Worm (Caenorhabditis elegans): Measurements from ENCODE around the gene cid-1.

Gene cid-1

DNA sequence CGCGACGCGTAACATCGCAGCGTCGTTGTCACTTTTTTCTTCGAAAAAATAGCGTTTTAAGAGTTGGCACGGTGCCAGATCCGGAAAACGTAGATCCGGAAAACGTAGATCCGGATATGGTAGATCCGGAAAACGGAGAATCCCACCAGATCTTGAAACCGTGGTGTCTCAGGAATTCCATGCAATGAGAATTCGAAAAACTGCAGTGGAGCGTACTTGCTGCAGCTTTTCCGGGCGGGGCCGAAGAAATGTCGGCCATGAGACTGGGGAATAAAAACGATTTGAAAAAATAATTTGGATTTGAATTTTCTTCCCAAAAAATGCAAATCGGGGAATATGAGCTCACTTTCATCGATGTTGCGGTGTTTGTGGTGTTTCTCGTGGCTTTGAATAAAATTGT is 1.3 kb upstream of the cid-1 start, which contains the start of gene K10D2.5:
K10D2.5 (plus strand) TSS at position 251 of the 400 bp plus-strand sequence.
- TF ChIP-seq mml-1 (tag; optimal IDR thresholded peaks at IDR 0.05) (no peak), fkh-10 (GFP tag; optimal IDR thresholded peaks at IDR 0.05) (peak; percentile 69), elt-1 (tag; optimal IDR thresholded peaks at IDR 0.05) (no peak), lin-39 (tag; optimal IDR thresholded peaks at IDR 0.05) (peak; percentile 95), lsy-12 (tag; optimal IDR thresholded peaks at IDR 0.05) (peak; percentile 85), pqm-1 (tag; optimal IDR thresholded peaks at IDR 0.05) (peak; percentile 58), nhr-28 (tag; optimal IDR thresholded peaks at IDR 0.05) (no peak), ceh-9 (tag; optimal IDR thresholded peaks at IDR 0.05) (no peak), elt-2 (tag; optimal IDR thresholded peaks at IDR 0.05) (peak; percentile 55), snpc-4 (tag; optimal IDR thresholded peaks at IDR 0.05) (peak; percentile 89), tbx-2 (tag; optimal IDR thresholded peaks at IDR 0.05) (peak; percentile 14), R02D3.7 (tag; optimal IDR thresholded peaks at IDR 0.05) (peak; percentile 84), fos-1 (tag; optimal IDR thresholded peaks at IDR 0.05) (no peak), nhr-67 (tag; optimal IDR thresholded peaks at IDR 0.05) (no peak), aly-2 (tag; optimal IDR thresholded peaks at IDR 0.05) (no peak), ceh-82 (tag; optimal IDR thresholded peaks at IDR 0.05) (peak; percentile 70), nhr-12 (tag; optimal IDR thresholded peaks at IDR 0.05) (no peak), ceh-16 (tag; optimal IDR thresholded peaks at IDR 0.05) (no peak), fkh-2 (tag; optimal IDR thresholded peaks at IDR 0.05) (no peak), unc-62 (GFP tag; optimal IDR thresholded peaks at IDR 0.05) (no peak), nhr-76 (tag; optimal IDR thresholded peaks at IDR 0.05) (no peak), lin-15B (tag; optimal IDR thresholded peaks at IDR 0.05) (peak; percentile 99), zag-1 (tag; optimal IDR thresholded peaks at IDR 0.05) (no peak), egl-27 (tag; optimal IDR thresholded peaks at IDR 0.05) (peak; percentile 0), egl-5 (tag; optimal IDR thresholded peaks at IDR 0.05) (peak; percentile 74), elt-3 (tag; optimal IDR thresholded peaks at IDR 0.05) (peak in 1 of 3 experiments; percentile 7), sea-2 (GFP tag; optimal IDR thresholded peaks at IDR 0.05) (no peak), nhr-43 (tag; optimal IDR thresholded peaks at IDR 0.05; ENCODE audit: poor library complexity, severe bottlenecking) (peak; percentile 95), nhr-25 (tag; optimal IDR thresholded peaks at IDR 0.05) (peak; percentile 89), pha-4 (tag; optimal IDR thresholded peaks at IDR 0.05) (peak; percentile 91), skn-1 (tag; optimal IDR thresholded peaks at IDR 0.05) (peak; percentile 79), nhr-77 (tag; optimal IDR thresholded peaks at IDR 0.05) (peak; percentile 39), daf-12 (tag; optimal IDR thresholded peaks at IDR 0.05) (no peak), eor-1 (tag; optimal IDR thresholded peaks at IDR 0.05) (no peak), hmg-11 (tag; optimal IDR thresholded peaks at IDR 0.05) (peak; percentile 44), nhr-237 (tag; optimal IDR thresholded peaks at IDR 0.05) (no peak), jun-1 (tag; optimal IDR thresholded peaks at IDR 0.05) (peak; percentile 49), mdl-1 (tag; optimal IDR thresholded peaks at IDR 0.05) (no peak), ceh-28 (tag; optimal IDR thresholded peaks at IDR 0.05) (peak; percentile 73), ZK546.5 (tag; optimal IDR thresholded peaks at IDR 0.05) (no peak), nhr-23 (tag; optimal IDR thresholded peaks at IDR 0.05) (peak; percentile 90), ama-1 (optimal IDR thresholded peaks at IDR 0.05) (peak; percentile 46), unc-39 (tag; optimal IDR thresholded peaks at IDR 0.05) (no peak), nfya-1 (tag; optimal IDR thresholded peaks at IDR 0.05; ENCODE audit: insufficient read depth) (peak; percentile 88), nhr-11 (tag; optimal IDR thresholded peaks at IDR 0.05) (peak; percentile 74), ztf-11 (tag; optimal IDR thresholded peaks at IDR 0.05) (no peak), ztf-4 (tag; optimal IDR thresholded peaks at IDR 0.05) (no peak)

- no peak for TF ChIP-seq ceh-16 (tag; optimal IDR thresholded peaks at IDR 0.05)
- no peak for TF ChIP-seq fos-1 (tag; optimal IDR thresholded peaks at IDR 0.05)
- TF ChIP-seq snpc-4 (tag; optimal IDR thresholded peaks at IDR 0.05): no peak
- no peak for TF ChIP-seq hmg-11 (tag; optimal IDR thresholded peaks at IDR 0.05)
- no peak for TF ChIP-seq nhr-237 (tag; optimal IDR thresholded peaks at IDR 0.05)
- no peak for TF ChIP-seq pha-4 (tag; optimal IDR thresholded peaks at IDR 0.05)
- TF ChIP-seq fkh-10 (GFP tag; optimal IDR thresholded peaks at IDR 0.05): no peak
- no peak for TF ChIP-seq unc-39 (tag; optimal IDR thresholded peaks at IDR 0.05)
- no peak for TF ChIP-seq nhr-67 (tag; optimal IDR thresholded peaks at IDR 0.05)
- no peak for TF ChIP-seq unc-62 (GFP tag; optimal IDR thresholded peaks at IDR 0.05)
- no peak for TF ChIP-seq nhr-25 (tag; optimal IDR thresholded peaks at IDR 0.05)
- TF ChIP-seq nhr-77 (tag; optimal IDR thresholded peaks at IDR 0.05): no peak
Measured at ce11 chrIII:5173139-5173538, 583 bp upstream of the cid-1 start, which contains the start of gene emb-1. Gene emb-1, plus strand, starts transcription at chrIII:5173439.

Data from whole organism, L3 larva.